Fruit fly (Drosophila melanogaster) whole organism, wandering third instar larva: ENCODE results near the gene CG6574.

Experiments
- Abd-B ChIP-seq: fragments of >200 bp; optimal IDR thresholded peaks from 2 replicates; lab custom pipeline; 2017; ENCODE audit warnings: missing biosample characterization, missing genetic modification characterization
- N ChIP-seq: fragments of >200 bp; optimal IDR thresholded peaks from 2 replicates; lab custom pipeline; 2018; ENCODE audit warnings: missing biosample characterization, missing external identifiers, missing genetic modification characterization
- br ChIP-seq: fragments of 200-800 bp; sonication (Bioruptor generic); optimal IDR thresholded peaks from 2 replicates; lab custom pipeline; 2016; ENCODE audit warnings: missing biosample characterization, missing genetic modification characterization

dm6 chr3R:10877808-10878207 lies 15.0 kb upstream of the CG6574 start:
- no peak for TF ChIP-seq br (GFP tag; lab: Kevin White, UChicago)
- TF ChIP-seq Abd-B (GFP tag; lab: Kevin White, UChicago): no peak
- no peak for TF ChIP-seq N (GFP tag; lab: Kevin White, UChicago)
